Worm (Caenorhabditis elegans): ENCODE data around the gene ZK1240.6.

ce11 chrII:2273750-2274149, 49.0 kb downstream of the ZK1240.6 start:
- TF ChIP-seq hrde-1 (tag; optimal IDR thresholded peaks at IDR 0.05; ENCODE audit: borderline replicate concordance) (no peak), F23B12.7 (tag; optimal IDR thresholded peaks at IDR 0.05; ENCODE audit: insufficient read depth) (no peak), ztf-28 (GFP tag; IDR thresholded peaks at IDR 0.05) (no peak), mcd-1 (GFP tag; IDR thresholded peaks at IDR 0.05) (peak; percentile 29; the same call in 1 of the 2 replicates), T07F8.4 (tag; optimal IDR thresholded peaks at IDR 0.05) (no peak), egrh-3 (GFP tag; IDR thresholded peaks at IDR 0.05) (peak; percentile 67; the same call in 1 of the 2 replicates), somi-1 (GFP tag; optimal IDR thresholded peaks at IDR 0.05) (no peak), attf-6 (GFP tag; IDR thresholded peaks at IDR 0.05) (no peak)
